Worm (Caenorhabditis elegans) whole organism, L2 larva: ENCODE data around the gene zim-1.
A peak's percentile ranks its signal among the peaks of the same experiment; 100 is the strongest.

ENCODE experiments used
- C34F6.9 ChIP-seq: fragments of 150-350 bp; optimal IDR thresholded peaks from 2 replicates; lab custom pipeline; 2014; ENCODE audit warnings: missing biosample characterization, missing genetic modification characterization
- F13H6.1 ChIP-seq: sonication (generic microtip); optimal IDR thresholded peaks from 2 replicates; lab custom pipeline; 2016; ENCODE audit warnings: missing genetic modification characterization, missing compliant biosample characterization
- Y55F3AM.14 ChIP-seq: fragments of 200-800 bp; sonication (Bioruptor generic); optimal IDR thresholded peaks from 2 replicates; lab custom pipeline; 2018; ENCODE audit warnings: mild to moderate bottlenecking, missing genetic modification characterization, missing compliant biosample characterization
- ZK546.5 ChIP-seq: sonication (generic microtip); optimal IDR thresholded peaks from 2 replicates; lab custom pipeline; 2017; ENCODE audit warnings: missing biosample characterization, missing genetic modification characterization
- alr-1 ChIP-seq: fragments of 150-350 bp; optimal IDR thresholded peaks from 2 replicates; lab custom pipeline; 2014; ENCODE audit warnings: missing biosample characterization, missing genetic modification characterization
- blmp-1 ChIP-seq: sonication (generic microtip); optimal IDR thresholded peaks from 2 replicates; lab custom pipeline; 2017; ENCODE audit warnings: missing genetic modification characterization, mild to moderate bottlenecking, missing compliant biosample characterization, antibody characterized with exemption, moderate library complexity; ENCODE audit not compliant: insufficient read depth
- ceh-16 ChIP-seq: fragments of 150-350 bp; optimal IDR thresholded peaks from 2 replicates; lab custom pipeline; 2014; ENCODE audit warnings: missing biosample characterization, missing genetic modification characterization
- ceh-82 ChIP-seq: fragments of 150-350 bp; optimal IDR thresholded peaks from 2 replicates; lab custom pipeline; 2014; ENCODE audit warnings: missing biosample characterization, missing genetic modification characterization
- crh-2 ChIP-seq: sonication (generic microtip); optimal IDR thresholded peaks from 2 replicates; lab custom pipeline; 2017; ENCODE audit warnings: missing biosample characterization, missing genetic modification characterization
- dmd-4 ChIP-seq: sonication (generic microtip); optimal IDR thresholded peaks from 2 replicates; lab custom pipeline; 2017; ENCODE audit warnings: missing biosample characterization, missing genetic modification characterization
- egl-27 ChIP-seq: sonication (generic microtip); optimal IDR thresholded peaks from 3 replicates; lab custom pipeline; 2017; ENCODE audit warnings: missing biosample characterization, missing genetic modification reagents, missing genetic modification characterization
- elt-3 ChIP-seq: sonication (generic microtip); optimal IDR thresholded peaks from 2 replicates; lab custom pipeline; 2017; ENCODE audit warnings: missing biosample characterization, missing genetic modification characterization
- lin-13 ChIP-seq: fragments of 150-350 bp; optimal IDR thresholded peaks from 2 replicates; lab custom pipeline; 2014; ENCODE audit warnings: missing biosample characterization, missing genetic modification reagents, missing genetic modification characterization
- lsy-2 ChIP-seq, 2 experiments: fragments of 150-350 bp in 1 of 2; sonication (generic microtip) in 1 of 2; optimal IDR thresholded peaks; 2 replicates each; lab custom pipeline; 2014 to 2017; ENCODE audit warnings: missing biosample characterization in 2 of 2, missing genetic modification characterization in 2 of 2
- mab-5 ChIP-seq: fragments of 150-350 bp; optimal IDR thresholded peaks from 2 replicates; lab custom pipeline; 2014; ENCODE audit warnings: missing biosample characterization, missing genetic modification characterization
- mbf-1 ChIP-seq: sonication (generic microtip); optimal IDR thresholded peaks from 2 replicates; lab custom pipeline; 2017; ENCODE audit warnings: missing biosample characterization, missing genetic modification characterization
- mdl-1 ChIP-seq, 2 experiments: fragments of 150-350 bp in 1 of 2; sonication (generic microtip) in 1 of 2; optimal IDR thresholded peaks; 2 replicates each; lab custom pipeline; 2017; ENCODE audit warnings: missing biosample characterization in 2 of 2, missing genetic modification characterization in 2 of 2
- nhr-11 ChIP-seq: fragments of 150-350 bp; optimal IDR thresholded peaks from 2 replicates; lab custom pipeline; 2014; ENCODE audit warnings: missing biosample characterization, missing genetic modification characterization
- nhr-129 ChIP-seq: fragments of 150-350 bp; optimal IDR thresholded peaks from 2 replicates; lab custom pipeline; 2014; ENCODE audit warnings: missing biosample characterization, missing genetic modification characterization
- nhr-21 ChIP-seq: fragments of 150-350 bp; optimal IDR thresholded peaks from 2 replicates; lab custom pipeline; 2014; ENCODE audit warnings: missing biosample characterization, missing genetic modification characterization
- nhr-23 ChIP-seq: fragments of 150-350 bp; optimal IDR thresholded peaks from 2 replicates; lab custom pipeline; 2014; ENCODE audit warnings: missing biosample characterization, missing genetic modification reagents, missing genetic modification characterization
- nhr-237 ChIP-seq: fragments of 150-350 bp; optimal IDR thresholded peaks from 2 replicates; lab custom pipeline; 2014; ENCODE audit warnings: missing biosample characterization, missing genetic modification characterization
- peb-1 ChIP-seq: fragments of 150-350 bp; optimal IDR thresholded peaks from 2 replicates; lab custom pipeline; 2014; ENCODE audit warnings: missing biosample characterization, missing genetic modification characterization
- sem-4 ChIP-seq: fragments of 150-350 bp; optimal IDR thresholded peaks from 2 replicates; lab custom pipeline; 2014; ENCODE audit warnings: missing biosample characterization, missing genetic modification reagents, missing genetic modification characterization
- skn-1 ChIP-seq: sonication (generic microtip); optimal IDR thresholded peaks from 2 replicates; lab custom pipeline; 2017; ENCODE audit warnings: missing biosample characterization, missing genetic modification characterization
- sma-3 ChIP-seq: sonication (generic microtip); optimal IDR thresholded peaks from 2 replicates; lab custom pipeline; 2016; ENCODE audit warnings: missing genetic modification reagents, missing genetic modification characterization, missing compliant biosample characterization
- sma-9 ChIP-seq, 2 experiments: fragments of 150-350 bp in 1 of 2; sonication (generic microtip) in 1 of 2; optimal IDR thresholded peaks; 2 replicates each; lab custom pipeline; 2014 to 2016; ENCODE audit warnings: missing genetic modification characterization in 2 of 2, mild to moderate bottlenecking in 1 of 2, missing biosample characterization in 1 of 2, missing compliant biosample characterization in 1 of 2, missing genetic modification reagents in 1 of 2, moderate library complexity in 1 of 2
- snpc-4 ChIP-seq: fragments of 150-350 bp; optimal IDR thresholded peaks from 2 replicates; lab custom pipeline; 2014; ENCODE audit warnings: missing biosample characterization, missing genetic modification characterization
- unc-39 ChIP-seq: fragments of 150-350 bp; optimal IDR thresholded peaks from 2 replicates; lab custom pipeline; 2014; ENCODE audit warnings: missing biosample characterization, missing genetic modification characterization
- unc-55 ChIP-seq: fragments of 150-350 bp; sonication (generic microtip); optimal IDR thresholded peaks from 3 replicates; lab custom pipeline; 2014; ENCODE audit warnings: missing biosample characterization, missing genetic modification reagents, missing genetic modification characterization
- zag-1 ChIP-seq: fragments of 150-350 bp; optimal IDR thresholded peaks from 2 replicates; lab custom pipeline; 2014; ENCODE audit warnings: missing biosample characterization, missing genetic modification characterization
- ztf-1 ChIP-seq: fragments of 200-800 bp; sonication (Bioruptor generic); conservative IDR thresholded peaks from 2 replicates; pipeline ENCODE4 v1.3.6; 2022; ENCODE audit warnings: missing genetic modification characterization, missing compliant biosample characterization
- ztf-11 ChIP-seq: sonication (generic microtip); optimal IDR thresholded peaks from 2 replicates; lab custom pipeline; 2017; ENCODE audit warnings: missing biosample characterization, missing genetic modification characterization
- ztf-4 ChIP-seq: fragments of 150-350 bp; optimal IDR thresholded peaks from 2 replicates; lab custom pipeline; 2014; ENCODE audit warnings: missing biosample characterization, missing genetic modification characterization

zim-1 gene

DNA sequence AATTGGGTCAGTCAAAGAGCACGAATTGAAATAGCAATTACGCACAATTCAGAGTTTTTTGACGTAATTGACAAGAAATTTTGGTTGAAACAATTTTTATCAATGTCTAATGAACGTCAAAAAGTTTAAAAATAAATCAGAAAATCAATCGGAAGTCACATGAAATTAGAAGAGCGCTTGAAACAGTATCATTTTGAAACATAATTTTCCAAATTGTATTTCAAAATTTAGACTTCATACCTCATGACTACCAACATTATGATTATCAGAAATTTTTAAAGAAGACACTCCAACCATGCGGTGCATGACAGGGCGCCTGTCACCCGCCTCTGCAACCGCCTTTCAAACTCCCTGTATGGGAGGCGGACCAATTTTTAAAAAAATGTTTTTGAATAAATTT is 33.6 kb upstream of the zim-1 start:
- TF ChIP-seq sma-9 (GFP tag; optimal IDR thresholded peaks at IDR 0.05; lab: Kevin White, UChicago), result no peak
- no peak for TF ChIP-seq sma-9 (tag; optimal IDR thresholded peaks at IDR 0.05; lab: Kevin White, UChicago)
- no peak for TF ChIP-seq zag-1
- TF ChIP-seq nhr-23 (tag; lab: Kevin White, UChicago), result no peak
- TF ChIP-seq egl-27 (tag; lab: Kevin White, UChicago), result no peak
- no peak for TF ChIP-seq mab-5 (tag; lab: Kevin White, UChicago)
- no peak for TF ChIP-seq ZK546.5
- no peak for TF ChIP-seq ceh-16 (tag; lab: Kevin White, UChicago)
- no peak for TF ChIP-seq alr-1
- TF ChIP-seq sma-3 (GFP tag; lab: Kevin White, UChicago), result no peak

DNA sequence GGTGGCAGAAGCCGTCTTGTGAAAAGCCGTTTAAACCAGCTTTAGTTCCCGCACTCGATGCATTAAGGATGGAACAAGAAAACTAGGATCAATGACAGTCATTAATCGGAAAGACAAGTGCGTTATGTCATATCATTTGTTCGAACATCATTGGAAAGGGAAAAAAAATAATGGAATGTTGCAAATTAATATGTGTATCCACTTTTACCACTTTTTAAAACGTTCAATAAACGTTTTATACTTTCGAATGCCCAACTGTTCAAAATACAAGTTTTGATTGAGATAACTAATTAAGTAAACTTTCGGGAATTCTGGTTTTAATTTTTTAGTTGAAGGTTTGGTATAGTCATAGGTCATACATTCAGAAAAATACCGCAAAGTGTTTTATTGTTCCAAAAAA is 31.8 kb upstream of the zim-1 start, which contains the start of gene C02F4.4:
Gene C02F4.4, minus strand, starts transcription at position 101 of the 400 bp plus-strand sequence.
- TF ChIP-seq sma-9 (GFP tag; optimal IDR thresholded peaks at IDR 0.05; lab: Kevin White, UChicago) (no peak), sma-9 (tag; optimal IDR thresholded peaks at IDR 0.05; lab: Kevin White, UChicago) (no peak), ztf-11 (tag; lab: Kevin White, UChicago) (no peak), sem-4 (tag; lab: Kevin White, UChicago) (no peak)
- TF ChIP-seq, all 48 proteins: peak for 0

DNA sequence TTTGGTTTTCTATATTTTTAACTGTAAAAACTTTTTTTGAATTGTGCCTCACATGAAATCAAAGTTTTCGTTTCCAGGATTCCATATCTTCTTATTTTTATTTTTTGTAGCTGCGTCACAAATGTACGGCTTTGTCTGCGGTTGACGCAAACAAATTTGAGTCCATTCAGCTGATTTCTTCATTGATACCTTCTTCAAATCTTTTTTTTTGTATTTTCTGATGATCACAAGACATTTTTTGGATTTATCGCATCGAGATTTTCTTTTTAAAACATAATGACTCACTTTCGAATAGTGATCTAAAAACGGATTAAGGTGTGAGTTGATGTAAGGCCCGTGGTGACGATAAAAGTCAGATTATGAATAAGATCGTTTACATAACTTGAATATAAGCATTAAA is 28.2 kb upstream of the zim-1 start:
- TF ChIP-seq blmp-1 (no peak), snpc-4 (tag; lab: Kevin White, UChicago) (no peak), mbf-1 (no peak), nhr-11 (tag; lab: Kevin White, UChicago) (no peak), skn-1 (tag; lab: Kevin White, UChicago) (no peak), F13H6.1 (no peak), crh-2 (tag; lab: Kevin White, UChicago) (no peak), sma-3 (GFP tag; lab: Kevin White, UChicago) (no peak), egl-27 (tag; lab: Kevin White, UChicago) (no peak), lsy-2 (tag; optimal IDR thresholded peaks at IDR 0.05; lab: Kevin White, UChicago) (no peak), ceh-16 (tag; lab: Kevin White, UChicago) (no peak), ztf-1 (GFP tag; lab: Robert Waterston, UW) (no peak), ztf-4 (tag; lab: Kevin White, UChicago) (no peak), C34F6.9 (no peak), peb-1 (tag; lab: Kevin White, UChicago) (no peak), lin-13 (GFP tag; lab: Kevin White, UChicago) (no peak), elt-3 (tag; lab: Kevin White, UChicago) (no peak), Y55F3AM.14 (GFP tag; lab: Kevin White, UChicago) (no peak), nhr-21 (no peak)

DNA sequence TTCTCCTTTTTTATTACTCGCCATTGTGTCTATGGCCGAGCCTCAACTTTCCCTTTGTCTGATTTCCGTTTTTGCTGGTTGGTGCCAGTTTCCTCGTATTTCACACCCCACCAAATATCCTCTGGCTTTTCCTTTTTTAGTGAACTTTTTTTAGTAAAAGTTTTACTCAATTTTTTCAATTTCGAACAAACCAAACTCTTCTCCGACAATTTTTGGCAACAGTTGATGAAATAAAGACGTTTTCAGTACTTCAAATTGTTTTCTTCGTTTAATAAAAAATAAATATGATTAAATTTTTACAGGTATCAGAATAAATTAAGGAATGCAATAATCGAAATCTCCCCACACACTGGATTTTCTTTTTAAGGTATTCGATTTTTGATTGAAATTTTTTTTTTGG is 25.8 kb upstream of the zim-1 start, which contains the start of gene cal-4:
Gene cal-4, plus strand, starts transcription at position 301 of the 400 bp plus-strand sequence.
- TF ChIP-seq elt-3 (tag; lab: Kevin White, UChicago), result no peak
- no peak for TF ChIP-seq mab-5 (tag; lab: Kevin White, UChicago)
- TF ChIP-seq ztf-11 (tag; lab: Kevin White, UChicago), result no peak
- no peak for TF ChIP-seq zag-1
- TF ChIP-seq unc-39 (tag; lab: Kevin White, UChicago), result no peak
- TF ChIP-seq C34F6.9, result no peak

DNA sequence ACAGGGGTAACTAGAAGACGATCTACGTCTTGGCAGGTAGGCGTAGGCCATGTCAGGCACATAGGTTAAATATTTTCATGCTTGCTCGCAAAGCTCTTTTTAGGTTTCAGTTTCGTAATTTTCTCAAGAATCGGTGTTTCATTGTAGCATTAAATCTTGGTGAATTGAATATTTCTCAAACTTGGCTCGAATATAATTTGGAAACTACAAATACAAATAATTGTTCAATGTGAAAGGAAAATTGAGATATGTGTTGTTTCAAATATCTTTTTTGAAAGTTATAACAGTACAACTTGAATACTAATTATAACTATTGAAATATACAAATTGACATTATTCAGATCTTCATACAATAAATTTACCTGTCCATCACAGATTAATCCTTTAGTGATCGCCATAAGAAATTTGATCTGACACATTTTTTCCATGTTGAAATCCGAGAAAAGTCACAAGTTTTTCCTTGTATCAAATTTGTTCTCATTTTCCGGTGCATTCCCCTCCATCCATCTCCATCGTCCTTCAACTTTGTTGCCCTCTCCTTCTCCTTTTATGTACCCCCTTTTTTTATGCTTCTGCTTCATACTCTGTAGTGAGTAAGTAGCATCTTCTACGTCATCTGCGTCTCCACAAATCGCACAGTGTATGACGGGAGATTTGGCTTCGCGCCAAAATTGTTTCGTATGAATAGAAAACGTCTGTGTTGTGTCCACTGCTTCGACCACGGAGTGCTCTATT is 22.6 kb upstream of the zim-1 start, which contains the start of gene C02F4.5:
Gene C02F4.5, minus strand, starts transcription at position 51 of the 735 bp plus-strand sequence.
- no peak for TF ChIP-seq unc-55
- no peak for TF ChIP-seq ceh-82 (tag; lab: Kevin White, UChicago)
- no peak for TF ChIP-seq alr-1
- no peak for TF ChIP-seq nhr-21
- TF ChIP-seq zag-1, result peak; percentile 6
- TF ChIP-seq lsy-2 (tag; optimal IDR thresholded peaks at IDR 0.05; lab: Kevin White, UChicago), result peak in 1 of 2 experiments; percentile 36
- TF ChIP-seq C34F6.9, result peak; percentile 5
- TF ChIP-seq F13H6.1, result peak; percentile 2
- TF ChIP-seq crh-2 (tag; lab: Kevin White, UChicago), result peak; percentile 18
- TF ChIP-seq, all 48 proteins: peak for 5

DNA sequence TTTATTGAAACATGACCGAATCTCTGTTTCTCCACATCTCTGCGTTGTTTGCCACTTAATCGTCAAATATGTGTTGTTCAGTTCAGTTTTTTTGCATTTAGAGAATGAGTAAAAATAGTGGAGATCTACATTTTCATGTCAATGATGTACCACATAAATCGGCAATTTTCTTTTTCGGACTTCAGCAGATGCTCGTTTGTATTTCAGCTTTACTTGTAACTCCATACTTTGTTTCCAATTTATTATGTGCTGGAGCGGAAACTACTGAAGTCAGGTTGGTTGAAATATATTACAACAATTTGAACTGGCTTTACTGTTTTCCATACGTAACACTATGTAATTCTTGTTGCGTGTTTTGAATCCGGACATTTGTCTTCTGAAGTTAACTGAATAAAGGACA is 16.2 kb upstream of the zim-1 start, which contains the start of gene T07G12.2:
Gene T07G12.2, plus strand, starts transcription at position 62 of the 400 bp plus-strand sequence.
- TF ChIP-seq sma-9 (GFP tag; optimal IDR thresholded peaks at IDR 0.05; lab: Kevin White, UChicago) (no peak), sma-9 (tag; optimal IDR thresholded peaks at IDR 0.05; lab: Kevin White, UChicago) (no peak), elt-3 (tag; lab: Kevin White, UChicago) (no peak), dmd-4 (tag; lab: Kevin White, UChicago) (no peak), mdl-1 (tag; optimal IDR thresholded peaks at IDR 0.05; lab: Kevin White, UChicago) (no peak), nhr-237 (tag; lab: Kevin White, UChicago) (no peak), nhr-21 (no peak), sem-4 (tag; lab: Kevin White, UChicago) (no peak), nhr-129 (tag; lab: Kevin White, UChicago) (no peak), mbf-1 (no peak), zag-1 (no peak), nhr-11 (tag; lab: Kevin White, UChicago) (no peak), egl-27 (tag; lab: Kevin White, UChicago) (no peak)
